Fruit fly (Drosophila melanogaster) whole organism, prepupa: ENCODE data around the gene CG8492.

ENCODE experiments used
- CG34406 ChIP-seq: fragments of 200-800 bp; sonication (Bioruptor generic); optimal IDR thresholded peaks from 3 replicates; lab custom pipeline; 2016; ENCODE audit warnings: missing biosample characterization, missing genetic modification characterization
- CG3919 ChIP-seq: fragments of 200-800 bp; sonication (Bioruptor generic); optimal IDR thresholded peaks from 3 replicates; lab custom pipeline; 2016; ENCODE audit warnings: missing biosample characterization, missing genetic modification characterization
- CG8119 ChIP-seq: fragments of 200-800 bp; sonication (Bioruptor generic); IDR thresholded peaks from 3 replicates; pipeline ENCODE4 v1.3.6; 2022; ENCODE audit warnings: missing biosample characterization, missing genetic modification characterization
- Eip78C ChIP-seq: fragments of 200-800 bp; sonication (Bioruptor generic); peaks from one replicate; lab custom pipeline; 2016; ENCODE audit warnings: missing biosample characterization, missing genetic modification characterization
- Gug ChIP-seq: fragments of 200-800 bp; sonication (Bioruptor generic); IDR thresholded peaks from 2 replicates; pipeline ENCODE4 v1.3.6; 2022; ENCODE audit warnings: missing biosample characterization, missing genetic modification characterization
- Hr38 ChIP-seq: sonication (Bioruptor generic); optimal IDR thresholded peaks from 2 replicates; lab custom pipeline; 2016; ENCODE audit warnings: missing biosample characterization, missing genetic modification characterization
- Hr39 ChIP-seq: fragments of 200-800 bp; sonication (Bioruptor generic); optimal IDR thresholded peaks from 2 replicates; lab custom pipeline; 2016; ENCODE audit warnings: missing biosample characterization, missing genetic modification characterization
- achi ChIP-seq: fragments of 200-800 bp; sonication (Bioruptor generic); optimal IDR thresholded peaks from 3 replicates; lab custom pipeline; 2016; ENCODE audit warnings: missing biosample characterization, missing genetic modification characterization
- cyc ChIP-seq: fragments of 200-800 bp; sonication (Bioruptor generic); optimal IDR thresholded peaks from 3 replicates; lab custom pipeline; 2016; ENCODE audit warnings: missing biosample characterization, missing genetic modification characterization
- eg ChIP-seq: fragments of 200-800 bp; sonication (Bioruptor generic); IDR thresholded peaks from 3 replicates; pipeline ENCODE4 v1.3.6; 2022; ENCODE audit warnings: missing biosample characterization, missing genetic modification characterization
- fd59A ChIP-seq: fragments of 200-800 bp; sonication (Bioruptor generic); optimal IDR thresholded peaks from 2 replicates; lab custom pipeline; 2017; ENCODE audit warnings: missing biosample characterization, mild to moderate bottlenecking, missing genetic modification characterization, missing genetic modification reagents
- svp ChIP-seq: fragments of 200-800 bp; sonication (Bioruptor generic); peaks from one replicate; lab custom pipeline; 2016; ENCODE audit warnings: missing biosample characterization, missing genetic modification characterization
- vri ChIP-seq: fragments of 200-800 bp; sonication (Bioruptor generic); optimal IDR thresholded peaks from 3 replicates; lab custom pipeline; 2016; ENCODE audit warnings: missing biosample characterization, mild to moderate bottlenecking, missing genetic modification characterization

DNA sequence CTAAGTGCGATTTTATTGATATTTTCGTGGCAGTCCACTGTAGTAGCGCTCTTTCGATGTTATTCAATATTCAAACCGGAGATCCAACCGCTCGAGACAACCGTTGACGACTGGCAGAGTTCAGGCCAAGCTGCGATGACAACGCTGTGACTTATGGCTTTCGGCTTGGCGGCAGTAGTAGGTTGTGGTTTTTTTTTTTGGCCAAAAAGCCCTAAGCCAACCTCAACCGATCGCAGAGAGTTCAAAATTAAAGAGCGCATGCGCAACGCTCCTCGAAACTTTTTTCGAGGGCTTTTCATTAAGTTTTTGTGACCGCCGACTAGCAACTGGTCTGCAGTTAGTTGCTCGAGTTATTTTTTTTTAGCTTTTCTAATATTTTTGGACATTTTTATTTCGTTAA lies 10.9 kb upstream of the CG8492 start, which contains the start of gene Snmp2:
- no peak for TF ChIP-seq cyc (GFP tag; lab: Kevin White, UChicago)
- no peak for TF ChIP-seq achi (GFP tag; lab: Kevin White, UChicago)
- no peak for TF ChIP-seq Eip78C (GFP tag; lab: Kevin White, UChicago)
- TF ChIP-seq eg: no peak
- no peak for TF ChIP-seq CG34406 (GFP tag; lab: Kevin White, UChicago)
- no peak for TF ChIP-seq Hr38 (GFP tag; lab: Kevin White, UChicago)
- no peak for TF ChIP-seq CG3919 (GFP tag; lab: Kevin White, UChicago)
- no peak for TF ChIP-seq Hr39 (GFP tag; lab: Kevin White, UChicago)
- TF ChIP-seq vri: no peak
- no peak for TF ChIP-seq CG8119
- TF ChIP-seq Gug (GFP tag; lab: Robert Waterston, UW): no peak
- no peak for TF ChIP-seq svp
- TF ChIP-seq fd59A (GFP tag; lab: Kevin White, UChicago): no peak
